Worm (Caenorhabditis elegans) whole organism, L1 larva: ENCODE measurements around the gene hda-10.

Source experiments
- C04F5.9 ChIP-seq: sonication (generic microtip); optimal IDR thresholded peaks from 2 replicates; lab custom pipeline; 2016; ENCODE audit warnings: missing genetic modification characterization, missing compliant biosample characterization
- C34B4.2 ChIP-seq: sonication (generic microtip); optimal IDR thresholded peaks from 2 replicates; lab custom pipeline; 2017; ENCODE audit warnings: mild to moderate bottlenecking, missing genetic modification characterization, missing compliant biosample characterization
- F16B12.6 ChIP-seq: fragments of 150-350 bp; optimal IDR thresholded peaks from 2 replicates; lab custom pipeline; 2014; ENCODE audit warnings: missing biosample characterization, missing genetic modification characterization
- aha-1 ChIP-seq: fragments of 150-350 bp; optimal IDR thresholded peaks from 2 replicates; lab custom pipeline; 2014; ENCODE audit warnings: missing biosample characterization, missing genetic modification characterization
- aly-2 ChIP-seq: fragments of 150-350 bp; optimal IDR thresholded peaks from 2 replicates; lab custom pipeline; 2014; ENCODE audit warnings: missing biosample characterization, missing genetic modification characterization
- ama-1 ChIP-seq: fragments of 150-350 bp; optimal IDR thresholded peaks from 2 replicates; lab custom pipeline; 2014
- ceh-63 ChIP-seq: fragments of 200-800 bp; sonication (Bioruptor generic); optimal IDR thresholded peaks from 2 replicates; lab custom pipeline; 2018; ENCODE audit warnings: mild to moderate bottlenecking, missing genetic modification characterization, missing compliant biosample characterization
- ceh-82 ChIP-seq, 3 experiments: fragments of 150-350 bp in 1 of 3; sonication (generic microtip) in 2 of 3; optimal IDR thresholded peaks; 2 replicates each; lab custom pipeline; 2014 to 2017; ENCODE audit warnings: missing biosample characterization in 3 of 3, missing genetic modification characterization in 3 of 3
- ceh-88 ChIP-seq: fragments of 200-800 bp; sonication (Bioruptor generic); IDR thresholded peaks from 2 replicates; pipeline ENCODE4 v1.3.6; 2022; ENCODE audit warnings: missing genetic modification characterization, missing compliant biosample characterization
- ces-1 ChIP-seq: fragments of 150-350 bp; optimal IDR thresholded peaks from 2 replicates; lab custom pipeline; 2014; ENCODE audit warnings: missing biosample characterization, missing genetic modification reagents, missing genetic modification characterization
- dpl-1 ChIP-seq, 3 experiments: fragments of 150-350 bp in 2 of 3; sonication (generic microtip) in 1 of 3; optimal IDR thresholded peaks; 2 replicates each; lab custom pipeline; 2014 to 2017; ENCODE audit warnings: missing biosample characterization in 3 of 3, missing genetic modification characterization in 3 of 3, missing genetic modification reagents in 3 of 3
- dsc-1 ChIP-seq: sonication (generic microtip); optimal IDR thresholded peaks from 2 replicates; lab custom pipeline; 2016; ENCODE audit warnings: mild to moderate bottlenecking, missing genetic modification characterization, missing compliant biosample characterization
- efl-1 ChIP-seq, 4 experiments: fragments of 150-350 bp; optimal IDR thresholded peaks in 3 of 4; peaks in 1 of 4; 1 replicate in 1 of 4; 2 replicates in 3 of 4; lab custom pipeline; 2014; ENCODE audit warnings: missing biosample characterization in 2 of 4, missing genetic modification characterization in 2 of 4, missing genetic modification reagents in 2 of 4
- egl-13 ChIP-seq: sonication (generic microtip); optimal IDR thresholded peaks from 2 replicates; lab custom pipeline; 2016; ENCODE audit warnings: missing genotype, missing genetic modification reagents, missing genetic modification characterization, missing compliant biosample characterization
- egl-27 ChIP-seq, 2 experiments: fragments of 150-350 bp in 1 of 2; sonication (generic microtip); optimal IDR thresholded peaks; 3 replicates each; lab custom pipeline; 2017 to 2018; ENCODE audit warnings: missing biosample characterization in 2 of 2, missing genetic modification characterization in 2 of 2, missing genetic modification reagents in 2 of 2
- elt-2 ChIP-seq: sonication (generic microtip); optimal IDR thresholded peaks from 2 replicates; lab custom pipeline; 2016; ENCODE audit warnings: missing genetic modification characterization, mild to moderate bottlenecking, inconsistent platforms, missing compliant biosample characterization, missing genetic modification reagents
- elt-3 ChIP-seq, 6 experiments: fragments of 150-350 bp in 1 of 6; sonication (generic microtip); optimal IDR thresholded peaks; 2 replicates each; lab custom pipeline; 2017 to 2018; ENCODE audit warnings: missing biosample characterization in 6 of 6, missing genetic modification characterization in 6 of 6, inconsistent platforms in 1 of 6
- fkh-10 ChIP-seq: sonication (generic microtip); optimal IDR thresholded peaks from 2 replicates; lab custom pipeline; 2017; ENCODE audit warnings: missing biosample characterization, missing genetic modification reagents, missing genetic modification characterization
- fkh-8 ChIP-seq: sonication (generic microtip); optimal IDR thresholded peaks from 2 replicates; lab custom pipeline; 2016; ENCODE audit warnings: mild to moderate bottlenecking, missing genetic modification characterization, missing compliant biosample characterization
- fos-1 ChIP-seq: fragments of 150-350 bp; optimal IDR thresholded peaks from 2 replicates; lab custom pipeline; 2014; ENCODE audit warnings: missing biosample characterization, missing genetic modification characterization
- grh-1 ChIP-seq: fragments of 200-800 bp; sonication (Bioruptor generic); IDR thresholded peaks from 2 replicates; pipeline ENCODE4 v1.3.6; 2022; ENCODE audit warnings: missing genetic modification reagents, missing genetic modification characterization, missing compliant biosample characterization
- hpl-2 ChIP-seq: fragments of 150-350 bp; optimal IDR thresholded peaks from 2 replicates; lab custom pipeline; 2014; ENCODE audit warnings: missing biosample characterization, missing genetic modification reagents, missing genetic modification characterization
- jun-1 ChIP-seq: fragments of 150-350 bp; optimal IDR thresholded peaks from 2 replicates; lab custom pipeline; 2014; ENCODE audit warnings: missing biosample characterization, missing genetic modification reagents, missing genetic modification characterization
- lin-13 ChIP-seq: fragments of 150-350 bp; optimal IDR thresholded peaks from 2 replicates; lab custom pipeline; 2014; ENCODE audit warnings: missing biosample characterization, missing genetic modification reagents, missing genetic modification characterization
- lin-14 ChIP-seq: fragments of 200-800 bp; sonication (Bioruptor generic); optimal IDR thresholded peaks from 2 replicates; lab custom pipeline; 2018; ENCODE audit warnings: mild to moderate bottlenecking, missing genetic modification characterization, moderate library complexity, missing compliant biosample characterization
- lin-15B ChIP-seq: fragments of 150-350 bp; sonication (generic microtip); optimal IDR thresholded peaks from 3 replicates; lab custom pipeline; 2014; ENCODE audit warnings: missing biosample characterization, missing genetic modification characterization
- lsy-2 ChIP-seq, 2 experiments: fragments of 150-350 bp; optimal IDR thresholded peaks; 2 replicates each; lab custom pipeline; 2014; ENCODE audit warnings: missing biosample characterization in 2 of 2, missing genetic modification characterization in 2 of 2
- mdl-1 ChIP-seq, 2 experiments: fragments of 150-350 bp; optimal IDR thresholded peaks; 2 replicates each; lab custom pipeline; 2014 to 2017; ENCODE audit warnings: missing biosample characterization in 2 of 2, missing genetic modification characterization in 2 of 2, inconsistent platforms in 1 of 2
- mef-2 ChIP-seq: fragments of 150-350 bp; optimal IDR thresholded peaks from 2 replicates; lab custom pipeline; 2014; ENCODE audit warnings: missing biosample characterization, missing genetic modification characterization
- mep-1 ChIP-seq: fragments of 150-350 bp; optimal IDR thresholded peaks from 2 replicates; lab custom pipeline; 2014; ENCODE audit warnings: missing biosample characterization, missing genetic modification characterization
- nhr-20 ChIP-seq: sonication (generic microtip); optimal IDR thresholded peaks from 2 replicates; lab custom pipeline; 2016; ENCODE audit warnings: mild to moderate bottlenecking, missing genetic modification characterization, missing compliant biosample characterization
- nhr-28 ChIP-seq: fragments of 150-350 bp; optimal IDR thresholded peaks from 2 replicates; lab custom pipeline; 2014; ENCODE audit warnings: missing biosample characterization, missing genetic modification characterization
- nhr-47 ChIP-seq: sonication (generic microtip); optimal IDR thresholded peaks from 2 replicates; lab custom pipeline; 2016; ENCODE audit warnings: mild to moderate bottlenecking, missing genetic modification characterization, moderate library complexity, missing compliant biosample characterization
- nhr-77 ChIP-seq: fragments of 150-350 bp; optimal IDR thresholded peaks from 2 replicates; lab custom pipeline; 2014; ENCODE audit warnings: missing biosample characterization, missing genetic modification characterization
- nhr-85 ChIP-seq: sonication (generic microtip); peaks from one replicate; lab custom pipeline; 2016; ENCODE audit warnings: missing genetic modification characterization, inconsistent platforms, missing compliant biosample characterization
- pax-3 ChIP-seq: fragments of 200-800 bp; sonication (Bioruptor generic); optimal IDR thresholded peaks from 2 replicates; lab custom pipeline; 2018; ENCODE audit warnings: mild to moderate bottlenecking, missing genetic modification characterization, moderate library complexity, missing compliant biosample characterization
- rnt-1 ChIP-seq: sonication (generic microtip); optimal IDR thresholded peaks from 2 replicates; lab custom pipeline; 2016; ENCODE audit warnings: mild to moderate bottlenecking, missing genetic modification characterization, moderate library complexity, missing compliant biosample characterization
- skn-1 ChIP-seq: fragments of 150-350 bp; optimal IDR thresholded peaks from 2 replicates; lab custom pipeline; 2014; ENCODE audit warnings: missing biosample characterization, missing genetic modification characterization
- snpc-4 ChIP-seq: fragments of 150-350 bp; optimal IDR thresholded peaks from 2 replicates; lab custom pipeline; 2014; ENCODE audit warnings: missing biosample characterization, missing genetic modification characterization
- snu-23 ChIP-seq: sonication (generic microtip); optimal IDR thresholded peaks from 2 replicates; lab custom pipeline; 2016; ENCODE audit warnings: missing genetic modification characterization, missing compliant biosample characterization
- sptf-1 ChIP-seq: fragments of 150-350 bp; optimal IDR thresholded peaks from 2 replicates; lab custom pipeline; 2014; ENCODE audit warnings: missing biosample characterization, missing genetic modification characterization
- tbx-2 ChIP-seq: sonication (generic microtip); optimal IDR thresholded peaks from 2 replicates; lab custom pipeline; 2016; ENCODE audit warnings: missing genetic modification characterization, missing compliant biosample characterization
- tlp-1 ChIP-seq: fragments of 150-350 bp; optimal IDR thresholded peaks from 2 replicates; lab custom pipeline; 2014; ENCODE audit warnings: missing biosample characterization, missing genetic modification characterization
- unc-130 ChIP-seq: fragments of 150-350 bp; optimal IDR thresholded peaks from 2 replicates; lab custom pipeline; 2017; ENCODE audit warnings: missing biosample characterization, missing genetic modification characterization, inconsistent platforms
- unc-62 ChIP-seq: fragments of 150-350 bp; optimal IDR thresholded peaks from 2 replicates; lab custom pipeline; 2014; ENCODE audit warnings: missing biosample characterization, missing genetic modification reagents, missing genetic modification characterization
- unc-86 ChIP-seq: sonication (generic microtip); optimal IDR thresholded peaks from 2 replicates; lab custom pipeline; 2016; ENCODE audit warnings: missing genetic modification characterization, missing compliant biosample characterization
- vab-15 ChIP-seq: sonication (generic microtip); optimal IDR thresholded peaks from 2 replicates; lab custom pipeline; 2017; ENCODE audit warnings: missing genotype, mild to moderate bottlenecking, missing genetic modification characterization, missing compliant biosample characterization
- xbp-1 ChIP-seq: sonication (generic microtip); optimal IDR thresholded peaks from 2 replicates; lab custom pipeline; 2016; ENCODE audit warnings: missing genetic modification characterization, missing compliant biosample characterization
- zip-4 ChIP-seq: fragments of 200-800 bp; sonication (Bioruptor generic); optimal IDR thresholded peaks from 2 replicates; lab custom pipeline; 2018; ENCODE audit warnings: mild to moderate bottlenecking, missing genetic modification characterization, moderate library complexity, missing compliant biosample characterization
- ztf-11 ChIP-seq, 2 experiments: sonication (generic microtip); optimal IDR thresholded peaks; 2 replicates each; lab custom pipeline; 2016 to 2017; ENCODE audit warnings: missing genetic modification characterization in 2 of 2, missing biosample characterization in 1 of 2, missing compliant biosample characterization in 1 of 2

The hda-10 gene

ce11 chrII:13907615-13908014, 25.1 kb downstream of the hda-10 start:
- TF ChIP-seq fkh-8: no peak
- no peak for TF ChIP-seq efl-1 (optimal IDR thresholded peaks at IDR 0.05; lab: Kevin White, UChicago)
- peak; percentile 21 to 81 for TF ChIP-seq efl-1 (GFP tag; optimal IDR thresholded peaks at IDR 0.05 in 1 of 2; lab: Kevin White, UChicago)
- no peak for TF ChIP-seq ceh-63 (GFP tag; lab: Kevin White, UChicago)

ce11 chrII:13908592-13908991, 26.1 kb downstream of the hda-10 start, which contains the start of gene citk-1:
citk-1 (plus strand) TSS chrII:13908914.
- TF ChIP-seq C04F5.9 (tag; lab: Kevin White, UChicago) (peak; percentile 46), mep-1 (tag; lab: Kevin White, UChicago) (peak; percentile 92), ceh-82 (tag; optimal IDR thresholded peaks at IDR 0.05; lab: Kevin White, UChicago) (peak; percentile 19 to 90 (median 52)), fkh-10 (GFP tag; lab: Kevin White, UChicago) (peak; percentile 21), tlp-1 (tag; lab: Kevin White, UChicago) (no peak), nhr-20 (tag; lab: Kevin White, UChicago) (peak; percentile 77), unc-62 (GFP tag; lab: Kevin White, UChicago) (no peak), ces-1 (GFP tag; lab: Kevin White, UChicago) (no peak), dpl-1 (GFP tag; optimal IDR thresholded peaks at IDR 0.05; lab: Kevin White, UChicago) (peak; percentile 98 to 99 (median 98)), grh-1 (GFP tag; lab: Robert Waterston, UW) (peak; percentile 62), xbp-1 (tag; lab: Kevin White, UChicago) (peak; percentile 80), lin-13 (peak; percentile 76), pax-3 (tag; lab: Kevin White, UChicago) (peak; percentile 10), jun-1 (peak; percentile 61), tbx-2 (peak; percentile 75), elt-3 (tag; optimal IDR thresholded peaks at IDR 0.05; lab: Kevin White, UChicago) (peak in 2 of 6 experiments; percentile 32 to 50), snpc-4 (tag; lab: Kevin White, UChicago) (peak; percentile 77), hpl-2 (GFP tag; lab: Kevin White, UChicago) (no peak), nhr-28 (no peak), efl-1 (optimal IDR thresholded peaks at IDR 0.05; lab: Kevin White, UChicago) (peak; percentile 85 to 98), efl-1 (GFP tag; optimal IDR thresholded peaks at IDR 0.05 in 1 of 2; lab: Kevin White, UChicago) (peak; percentile 99 to 100), C34B4.2 (no peak), fos-1 (tag; lab: Kevin White, UChicago) (peak; percentile 63), mdl-1 (tag; optimal IDR thresholded peaks at IDR 0.05; lab: Kevin White, UChicago) (peak in 1 of 2 experiments; percentile 76), lsy-2 (tag; optimal IDR thresholded peaks at IDR 0.05; lab: Kevin White, UChicago) (peak; percentile 85 to 92), nhr-77 (tag; lab: Kevin White, UChicago) (peak; percentile 84), rnt-1 (tag; lab: Kevin White, UChicago) (peak; percentile 86), ceh-88 (GFP tag; lab: Robert Waterston, UW) (no peak), fkh-8 (peak; percentile 65), ztf-11 (tag; optimal IDR thresholded peaks at IDR 0.05; lab: Kevin White, UChicago) (peak in 1 of 2 experiments; percentile 43), aha-1 (no peak), nhr-85 (tag; lab: Kevin White, UChicago) (peak; percentile 81), vab-15 (tag; lab: Kevin White, UChicago) (peak; percentile 82), lin-14 (GFP tag; lab: Kevin White, UChicago) (peak; percentile 77), lin-15B (peak; percentile 26), elt-2 (tag; lab: Kevin White, UChicago) (peak; percentile 20), mef-2 (tag; lab: Kevin White, UChicago) (no peak), egl-27 (tag; optimal IDR thresholded peaks at IDR 0.05; lab: Kevin White, UChicago) (no peak), unc-86 (tag; lab: Kevin White, UChicago) (peak; percentile 73), nhr-47 (peak; percentile 81), ama-1 (lab: Kevin White, UChicago) (no peak), zip-4 (GFP tag; lab: Kevin White, UChicago) (peak; percentile 5), snu-23 (GFP tag; lab: Kevin White, UChicago) (peak; percentile 83), egl-13 (tag; lab: Kevin White, UChicago) (peak; percentile 32), skn-1 (tag; lab: Kevin White, UChicago) (peak; percentile 89), F16B12.6 (tag; lab: Kevin White, UChicago) (peak; percentile 99), sptf-1 (tag; lab: Kevin White, UChicago) (no peak), dsc-1 (tag; lab: Kevin White, UChicago) (peak; percentile 64), aly-2 (tag; lab: Kevin White, UChicago) (peak; percentile 28), unc-130 (tag; lab: Kevin White, UChicago) (peak; percentile 74)
